Fruit fly (Drosophila melanogaster) whole organism, embryonic: Measurements from ENCODE around the gene CG5376.
A peak's percentile ranks its signal among the peaks of the same experiment; 100 is the strongest.

Source experiments
- Aef1 ChIP-seq: fragments of 200-800 bp; sonication (Bioruptor generic); IDR thresholded peaks from 3 replicates; pipeline ENCODE4 v1.3.6; 2022; ENCODE audit warnings: missing biosample characterization, missing genetic modification characterization
- B-H1 ChIP-seq: fragments of 200-800 bp; sonication (Bioruptor generic); IDR thresholded peaks from 3 replicates; pipeline ENCODE4 v1.3.6; 2022; ENCODE audit warnings: missing biosample characterization, missing genetic modification characterization
- CG10959 ChIP-seq: fragments of 200-800 bp; sonication (Bioruptor generic); IDR thresholded peaks from 2 replicates; pipeline ENCODE4 v1.3.6; 2022; ENCODE audit warnings: missing biosample characterization, missing genetic modification characterization
- CG12219 ChIP-seq: fragments of 200-800 bp; sonication (Bioruptor generic); optimal IDR thresholded peaks from 3 replicates; lab custom pipeline; 2018; ENCODE audit warnings: missing biosample characterization, mild to moderate bottlenecking, missing genetic modification characterization
- CG13775 ChIP-seq: fragments of 200-800 bp; sonication (Bioruptor generic); optimal IDR thresholded peaks from 3 replicates; lab custom pipeline; 2017; ENCODE audit warnings: missing biosample characterization, mild to moderate bottlenecking, missing genetic modification characterization
- CG14014 ChIP-seq: fragments of 200-800 bp; sonication (Bioruptor generic); IDR thresholded peaks from 2 replicates; pipeline ENCODE4 v1.3.6; 2022; ENCODE audit warnings: missing biosample characterization, missing genetic modification characterization
- CG14710 ChIP-seq: fragments of 200-800 bp; sonication (Bioruptor generic); optimal IDR thresholded peaks from 3 replicates; lab custom pipeline; 2019; ENCODE audit warnings: missing biosample characterization, mild to moderate bottlenecking, missing genetic modification characterization, moderate library complexity
- CG17912 ChIP-seq: fragments of 200-800 bp; sonication (Bioruptor generic); optimal IDR thresholded peaks from 2 replicates; lab custom pipeline; 2018; ENCODE audit warnings: missing biosample characterization, mild to moderate bottlenecking, missing genetic modification characterization
- CG18011 ChIP-seq: fragments of 200-800 bp; sonication (Bioruptor generic); optimal IDR thresholded peaks from 2 replicates; lab custom pipeline; 2017; ENCODE audit warnings: missing biosample characterization, missing genetic modification characterization, mild to moderate bottlenecking, moderate library complexity, missing genotype
- CG3281 ChIP-seq: fragments of 200-800 bp; sonication (Bioruptor generic); optimal IDR thresholded peaks from 3 replicates; lab custom pipeline; 2017; ENCODE audit warnings: missing biosample characterization, mild to moderate bottlenecking, missing genetic modification characterization
- CG43689 ChIP-seq: fragments of 200-800 bp; sonication (Bioruptor generic); IDR thresholded peaks from 2 replicates; pipeline ENCODE4 v1.3.6; 2022; ENCODE audit warnings: missing biosample characterization, missing genetic modification characterization
- CG6254 ChIP-seq: fragments of 200-800 bp; sonication (Bioruptor generic); optimal IDR thresholded peaks from 3 replicates; lab custom pipeline; 2017; ENCODE audit warnings: mild to moderate bottlenecking, missing biosample characterization, missing genetic modification reagents, missing genetic modification characterization
- CG7839 ChIP-seq: fragments of 200-800 bp; sonication (Bioruptor generic); optimal IDR thresholded peaks from 3 replicates; lab custom pipeline; 2018; ENCODE audit warnings: missing biosample characterization, mild to moderate bottlenecking, missing genetic modification characterization, moderate library complexity
- CG8281 ChIP-seq: fragments of 200-800 bp; sonication (Bioruptor generic); optimal IDR thresholded peaks from 2 replicates; lab custom pipeline; 2018; ENCODE audit warnings: missing biosample characterization, mild to moderate bottlenecking, missing genetic modification characterization, moderate library complexity
- CG9215 ChIP-seq: fragments of 200-800 bp; sonication (Bioruptor generic); IDR thresholded peaks from 2 replicates; pipeline ENCODE4 v1.3.6; 2022; ENCODE audit warnings: missing biosample characterization, missing genetic modification characterization
- Dek ChIP-seq: fragments of 200-800 bp; sonication (Bioruptor generic); optimal IDR thresholded peaks from 3 replicates; lab custom pipeline; 2019; ENCODE audit warnings: missing biosample characterization, mild to moderate bottlenecking, missing genetic modification characterization, moderate library complexity
- E2f2 ChIP-seq: fragments of 200-800 bp; sonication (Bioruptor generic); IDR thresholded peaks from 2 replicates; pipeline ENCODE4 v1.3.6; 2022; ENCODE audit warnings: missing biosample characterization, missing genetic modification characterization
- Elba2 ChIP-seq: fragments of 200-800 bp; sonication (Bioruptor generic); optimal IDR thresholded peaks from 3 replicates; lab custom pipeline; 2016; ENCODE audit warnings: missing biosample characterization, missing genetic modification characterization
- Fer2 ChIP-seq: fragments of 200-800 bp; sonication (Bioruptor generic); optimal IDR thresholded peaks from 2 replicates; lab custom pipeline; 2018; ENCODE audit warnings: missing biosample characterization, mild to moderate bottlenecking, missing genetic modification characterization, moderate library complexity
- Gsc ChIP-seq: fragments of 200-800 bp; sonication (Bioruptor generic); IDR thresholded peaks from 2 replicates; pipeline ENCODE4 v1.3.6; 2022; ENCODE audit warnings: missing biosample characterization, missing genetic modification characterization
- HLHmδ ChIP-seq: fragments of 200-800 bp; sonication (Bioruptor generic); optimal IDR thresholded peaks from 2 replicates; lab custom pipeline; 2018; ENCODE audit warnings: missing biosample characterization, mild to moderate bottlenecking, missing genetic modification characterization, moderate library complexity
- Hr51 ChIP-seq, 2 experiments: fragments of 200-800 bp; sonication (Bioruptor generic); optimal IDR thresholded peaks; 2 replicates in 1 of 2; 3 replicates in 1 of 2; lab custom pipeline; 2016 to 2018; ENCODE audit warnings: missing biosample characterization in 2 of 2, missing genetic modification characterization in 2 of 2, mild to moderate bottlenecking in 1 of 2, moderate library complexity in 1 of 2
- Med ChIP-seq: fragments of 200-800 bp; sonication (Bioruptor generic); peaks from one replicate; lab custom pipeline; 2016; ENCODE audit warnings: missing biosample characterization, missing genetic modification characterization, mild to moderate bottlenecking, inconsistent platforms, moderate library complexity
- Pdp1 ChIP-seq, 2 experiments: fragments of 200-800 bp; sonication (Bioruptor generic); optimal IDR thresholded peaks; 3 replicates each; lab custom pipeline; 2016; ENCODE audit warnings: missing biosample characterization in 2 of 2, missing genetic modification characterization in 2 of 2, mild to moderate bottlenecking in 1 of 2, moderate library complexity in 1 of 2
- Poxn ChIP-seq: fragments of 200-800 bp; sonication (Bioruptor generic); IDR thresholded peaks from 2 replicates; pipeline ENCODE4 v1.3.6; 2022; ENCODE audit warnings: missing biosample characterization, missing genetic modification characterization
- Ravus ChIP-seq: fragments of 200-800 bp; sonication (Bioruptor generic); IDR thresholded peaks from 2 replicates; pipeline ENCODE4 v1.3.6; 2022; ENCODE audit warnings: missing biosample characterization, missing genetic modification characterization
- Rfx ChIP-seq: fragments of 200-800 bp; sonication (Bioruptor generic); IDR thresholded peaks from 2 replicates; pipeline ENCODE4 v1.3.6; 2022; ENCODE audit warnings: missing biosample characterization, missing genetic modification characterization
- Spps ChIP-seq: fragments of 200-800 bp; sonication (Bioruptor generic); optimal IDR thresholded peaks from 2 replicates; lab custom pipeline; 2018; ENCODE audit warnings: missing biosample characterization, mild to moderate bottlenecking, missing genetic modification characterization
- aop ChIP-seq: fragments of 200-800 bp; sonication (Bioruptor generic); IDR thresholded peaks from 2 replicates; pipeline ENCODE4 v1.3.6; 2022; ENCODE audit warnings: missing biosample characterization, missing genetic modification characterization
- cas ChIP-seq: fragments of 200-800 bp; sonication (Bioruptor generic); IDR thresholded peaks from 2 replicates; pipeline ENCODE4 v1.3.6; 2022; ENCODE audit warnings: missing biosample characterization, missing genetic modification characterization
- ci ChIP-seq: fragments of 200-800 bp; sonication (Bioruptor generic); IDR thresholded peaks from 3 replicates; pipeline ENCODE4 v1.3.6; 2022; ENCODE audit warnings: missing biosample characterization, missing genetic modification characterization
- dan ChIP-seq: fragments of 200-800 bp; sonication (Bioruptor generic); IDR thresholded peaks from 2 replicates; pipeline ENCODE4 v1.3.6; 2022; ENCODE audit warnings: missing biosample characterization, missing genetic modification characterization
- dm ChIP-seq: fragments of 200-800 bp; sonication (Bioruptor generic); optimal IDR thresholded peaks from 3 replicates; lab custom pipeline; 2016; ENCODE audit warnings: missing biosample characterization, missing genetic modification characterization
- eve ChIP-seq, 2 experiments: fragments of >200 bp; optimal IDR thresholded peaks; 2 replicates each; lab custom pipeline; 2017; ENCODE audit warnings: missing biosample characterization in 2 of 2, missing genetic modification characterization in 2 of 2
- ftz-f1 ChIP-seq: fragments of 200-800 bp; sonication (Bioruptor generic); optimal IDR thresholded peaks from 2 replicates; lab custom pipeline; 2016; ENCODE audit warnings: missing biosample characterization, missing genetic modification characterization
- gcm ChIP-seq: fragments of 200-800 bp; sonication (Bioruptor generic); optimal IDR thresholded peaks from 2 replicates; lab custom pipeline; 2019; ENCODE audit warnings: missing biosample characterization, mild to moderate bottlenecking, missing genetic modification characterization, moderate library complexity
- hb ChIP-seq: fragments of 200-800 bp; sonication (Bioruptor generic); IDR thresholded peaks from 3 replicates; pipeline ENCODE4 v1.3.6; 2022; ENCODE audit warnings: missing biosample characterization, missing genetic modification characterization; ENCODE audit not compliant: partially characterized antibody
- inv ChIP-seq: fragments of 200-800 bp; sonication (Bioruptor generic); IDR thresholded peaks from 2 replicates; pipeline ENCODE4 v1.3.6; 2022; ENCODE audit warnings: missing biosample characterization, missing genetic modification characterization; ENCODE audit not compliant: partially characterized antibody
- knrl ChIP-seq: fragments of 200-800 bp; sonication (Bioruptor generic); IDR thresholded peaks from 3 replicates; pipeline ENCODE4 v1.3.6; 2022; ENCODE audit warnings: missing biosample characterization, missing genetic modification characterization; ENCODE audit not compliant: partially characterized antibody
- lmd ChIP-seq: fragments of 200-800 bp; sonication (Bioruptor generic); IDR thresholded peaks from 2 replicates; pipeline ENCODE4 v1.3.6; 2022; ENCODE audit warnings: missing biosample characterization, missing genetic modification characterization
- maf-S ChIP-seq: fragments of 200-800 bp; sonication (Bioruptor generic); optimal IDR thresholded peaks from 2 replicates; lab custom pipeline; 2016; ENCODE audit warnings: missing biosample characterization, missing genetic modification characterization
- onecut ChIP-seq: fragments of 200-800 bp; sonication (Bioruptor generic); IDR thresholded peaks from 2 replicates; pipeline ENCODE4 v1.3.6; 2022; ENCODE audit warnings: missing biosample characterization, missing genetic modification characterization
- pnt ChIP-seq: fragments of 200-800 bp; sonication (Bioruptor generic); optimal IDR thresholded peaks from 3 replicates; lab custom pipeline; 2016; ENCODE audit warnings: missing biosample characterization, missing genetic modification characterization
- psq ChIP-seq: fragments of 200-800 bp; sonication (Bioruptor generic); optimal IDR thresholded peaks from 2 replicates; lab custom pipeline; 2017; ENCODE audit warnings: missing biosample characterization, missing genetic modification characterization
- pum ChIP-seq: fragments of 200-800 bp; sonication (Bioruptor generic); optimal IDR thresholded peaks from 2 replicates; lab custom pipeline; 2016; ENCODE audit warnings: missing biosample characterization, missing genetic modification characterization
- repo ChIP-seq: fragments of 200-800 bp; sonication (Bioruptor generic); optimal IDR thresholded peaks from 2 replicates; lab custom pipeline; 2016; ENCODE audit warnings: missing biosample characterization, missing genetic modification characterization
- seq ChIP-seq: fragments of 200-800 bp; sonication (Bioruptor generic); IDR thresholded peaks from 2 replicates; pipeline ENCODE4 v1.3.6; 2022; ENCODE audit warnings: missing biosample characterization, missing genetic modification characterization
- vvl ChIP-seq: fragments of 200-800 bp; sonication (Bioruptor generic); IDR thresholded peaks from 2 replicates; pipeline ENCODE4 v1.3.6; 2022; ENCODE audit warnings: missing biosample characterization, missing genetic modification characterization
- z ChIP-seq: fragments of 200-800 bp; sonication (Bioruptor generic); IDR thresholded peaks from 3 replicates; pipeline ENCODE4 v1.3.6; 2022; ENCODE audit warnings: missing biosample characterization, missing genetic modification characterization

CG5376 gene

dm6 chr3R:22536504-22537423 lies 48.0 kb upstream of the CG5376 start (continued):
- TF ChIP-seq CG7839 (tag; lab: Kevin White, UChicago) (peak; percentile 67), eve (GFP tag; optimal IDR thresholded peaks at IDR 0.05; lab: Kevin White, UChicago) (no peak), CG8281 (tag; lab: Kevin White, UChicago) (no peak), CG9215 (GFP tag; lab: Robert Waterston, UW) (no peak), inv (GFP tag; lab: Robert Waterston, UW) (no peak), CG3281 (GFP tag; lab: Kevin White, UChicago) (peak; percentile 35), repo (GFP tag; lab: Kevin White, UChicago) (no peak), Aef1 (GFP tag; lab: Robert Waterston, UW) (peak; percentile 43; the same call in 2 of the 3 replicates), CG18011 (GFP tag; lab: Kevin White, UChicago) (no peak), Elba2 (GFP tag; lab: Kevin White, UChicago) (no peak), Gsc (no peak), ftz-f1 (GFP tag; lab: Kevin White, UChicago) (no peak), knrl (no peak), dm (GFP tag; lab: Kevin White, UChicago) (no peak), ci (GFP tag; lab: Robert Waterston, UW) (peak; percentile 62; the same call in 1 of the 3 replicates), cas (GFP tag; lab: Robert Waterston, UW) (no peak), vvl (GFP tag; lab: Robert Waterston, UW) (peak; percentile 64), CG13775 (GFP tag; lab: Kevin White, UChicago) (peak; percentile 40), HLHmδ (GFP tag; lab: Kevin White, UChicago) (no peak), Med (peak; percentile 82), CG10959 (GFP tag; lab: Robert Waterston, UW) (no peak), psq (no peak), Fer2 (no peak), CG12219 (GFP tag; lab: Kevin White, UChicago) (peak; percentile 25), CG43689 (GFP tag; lab: Robert Waterston, UW) (0 out of 2 replicates have a peak, but pooled peaks have one; percentile 22), Rfx (GFP tag; lab: Robert Waterston, UW) (peak; percentile 46; the same call in 1 of the 2 replicates), CG17912 (GFP tag; lab: Kevin White, UChicago) (no peak), z (GFP tag; lab: Robert Waterston, UW) (no peak), aop (GFP tag; lab: Robert Waterston, UW) (no peak), E2f2 (GFP tag; lab: Robert Waterston, UW) (0 out of 2 replicates have a peak, but pooled peaks have one; percentile 22), CG6254 (no peak), pnt (GFP tag; lab: Kevin White, UChicago) (no peak), Ravus (GFP tag; lab: Robert Waterston, UW) (no peak), CG14710 (no peak), Pdp1 (GFP tag; optimal IDR thresholded peaks at IDR 0.05; lab: Kevin White, UChicago) (peak in 1 of 2 experiments; percentile 1), gcm (GFP tag; lab: Kevin White, UChicago) (peak; percentile 22), seq (no peak), dan (no peak), onecut (GFP tag; lab: Robert Waterston, UW) (no peak), Poxn (GFP tag; lab: Robert Waterston, UW) (no peak), CG14014 (GFP tag; lab: Robert Waterston, UW) (no peak), maf-S (no peak), lmd (GFP tag; lab: Robert Waterston, UW) (peak; percentile 39; the same call in 1 of the 2 replicates), Hr51 (GFP tag; optimal IDR thresholded peaks at IDR 0.05; lab: Kevin White, UChicago) (peak in 1 of 2 experiments; percentile 77), Spps (no peak), hb (no peak), pum (GFP tag; lab: Kevin White, UChicago) (no peak), Dek (tag; lab: Kevin White, UChicago) (peak; percentile 9), B-H1 (no peak)
